Fruit fly (Drosophila melanogaster): Measurements from ENCODE around the gene moody.

moody gene

DNA sequence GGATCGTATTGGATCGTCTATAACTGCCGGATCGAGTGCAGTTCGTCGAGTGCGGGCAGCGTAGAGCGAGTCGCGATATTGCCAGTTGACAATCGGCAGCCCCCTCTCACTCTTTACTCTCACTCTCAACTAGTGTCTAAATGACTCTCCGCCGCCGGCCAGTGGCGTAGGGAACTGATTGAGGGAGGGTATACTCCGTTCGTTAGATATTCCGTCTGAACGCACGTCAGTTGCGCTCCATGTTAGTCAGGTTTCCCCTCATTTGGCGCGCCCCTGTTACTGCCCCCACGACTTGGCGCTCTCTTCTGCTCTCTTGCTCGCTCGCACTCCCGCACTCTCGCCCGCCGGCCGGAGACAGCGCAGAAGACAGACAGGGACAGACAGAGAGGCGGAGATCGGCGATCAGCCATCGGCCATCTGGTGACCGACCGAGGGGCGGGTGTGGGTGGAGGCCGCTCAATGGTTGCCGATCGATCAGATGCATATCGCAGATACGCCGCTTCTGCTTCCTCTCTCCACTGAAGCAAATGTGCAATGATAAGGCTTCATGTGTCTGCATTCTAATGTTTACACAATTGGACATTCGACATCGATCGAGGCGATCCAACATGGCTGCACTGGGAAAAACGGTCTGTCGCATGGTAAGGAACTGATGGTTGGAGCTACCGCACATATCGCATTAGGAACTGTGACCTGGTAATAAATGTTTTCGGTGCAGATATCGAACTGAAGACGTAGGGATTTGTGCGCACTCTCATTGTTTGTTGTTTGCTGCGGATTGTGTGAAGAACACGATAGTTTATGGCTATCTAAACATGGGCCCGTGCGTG lies at the start of gene moody:
Gene moody (minus strand): TSS at position 51 of the 830 bp plus-strand sequence.
- peak; percentile 93 for TF ChIP-seq toe (GFP tag; optimal IDR thresholded peaks at IDR 0.05)
- TF ChIP-seq Clk (GFP tag; optimal IDR thresholded peaks at IDR 0.05): peak; percentile 94
- TF ChIP-seq CG7045 (GFP tag; optimal IDR thresholded peaks at IDR 0.05): peak; percentile 93
- TF ChIP-seq Crg-1 (GFP tag; optimal IDR thresholded peaks at IDR 0.05): peak; percentile 98
- peak; percentile 97 for TF ChIP-seq pad (GFP tag; optimal IDR thresholded peaks at IDR 0.05)
- TF ChIP-seq ovo (GFP tag; optimal IDR thresholded peaks at IDR 0.05): peak; percentile 94
- TF ChIP-seq CG12768 (GFP tag; optimal IDR thresholded peaks at IDR 0.05): peak; percentile 97
- peak; percentile 95 for TF ChIP-seq CG33017 (tag; optimal IDR thresholded peaks at IDR 0.05)
- peak; percentile 93 for TF ChIP-seq CG14711 (tag; optimal IDR thresholded peaks at IDR 0.05)
- peak; percentile 97 for TF ChIP-seq CG11617 (GFP tag; optimal IDR thresholded peaks at IDR 0.05)
- TF ChIP-seq bab1 (GFP tag; optimal IDR thresholded peaks at IDR 0.05): peak; percentile 99
- peak; percentile 92 for TF ChIP-seq tj (GFP tag; optimal IDR thresholded peaks at IDR 0.05)
- peak; percentile 96 for TF ChIP-seq Mnt (GFP tag; optimal IDR thresholded peaks at IDR 0.05)
- peak; percentile 99 for TF ChIP-seq Hr96 (GFP tag; optimal IDR thresholded peaks at IDR 0.05)
- TF ChIP-seq CG1620 (GFP tag; optimal IDR thresholded peaks at IDR 0.05): peak; percentile 99
- no peak for TF ChIP-seq cnc (optimal IDR thresholded peaks at IDR 0.05)
- TF ChIP-seq kay (GFP tag; ENCODE audit: borderline replicate concordance): no peak
- TF ChIP-seq CG5204 (GFP tag; optimal IDR thresholded peaks at IDR 0.05): peak; percentile 96
- peak; percentile 92 for TF ChIP-seq cic (GFP tag; optimal IDR thresholded peaks at IDR 0.05)
- peak; percentile 98 for TF ChIP-seq CG7101 (tag; optimal IDR thresholded peaks at IDR 0.05)

- TF ChIP-seq kay (GFP tag; ENCODE audit: borderline replicate concordance): no peak
- no peak for TF ChIP-seq CG7045 (GFP tag; optimal IDR thresholded peaks at IDR 0.05)
- no peak for TF ChIP-seq CG5204 (GFP tag; optimal IDR thresholded peaks at IDR 0.05)
- TF ChIP-seq ovo (GFP tag; optimal IDR thresholded peaks at IDR 0.05): no peak
- peak; percentile 8 for TF ChIP-seq CG33017 (tag; optimal IDR thresholded peaks at IDR 0.05)
- TF ChIP-seq cic (GFP tag; optimal IDR thresholded peaks at IDR 0.05): no peak
- TF ChIP-seq CG1620 (GFP tag; optimal IDR thresholded peaks at IDR 0.05): no peak
- no peak for TF ChIP-seq Clk (GFP tag; optimal IDR thresholded peaks at IDR 0.05)
- peak; percentile 40 for TF ChIP-seq CG14711 (tag; optimal IDR thresholded peaks at IDR 0.05)
- TF ChIP-seq pad (GFP tag; optimal IDR thresholded peaks at IDR 0.05): no peak
These were observed 48.3 kb upstream of the moody start for dm6 chrX:2098267-2098666.

DNA sequence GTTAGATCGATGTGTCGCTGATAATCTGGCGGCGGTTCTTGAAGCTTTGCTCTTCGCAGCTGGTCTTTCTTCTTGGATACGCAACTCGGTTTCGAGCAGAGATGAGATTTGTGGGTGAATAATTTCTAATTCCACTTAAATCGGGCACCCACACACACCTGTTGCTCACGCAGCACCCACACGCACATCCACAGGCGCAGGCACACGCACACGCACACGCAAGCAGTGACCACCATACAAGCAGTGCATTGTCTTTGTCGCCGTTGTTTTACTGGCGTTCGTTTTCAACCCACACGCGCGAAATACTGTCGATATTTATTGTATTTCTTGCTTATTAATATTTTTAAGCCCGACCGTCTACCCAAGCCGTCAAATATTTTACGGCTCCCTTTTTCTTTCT lies 46.4 kb upstream of the moody start:
- TF ChIP-seq Crg-1 (GFP tag; optimal IDR thresholded peaks at IDR 0.05) (no peak), pad (GFP tag; optimal IDR thresholded peaks at IDR 0.05) (no peak), CG7045 (GFP tag; optimal IDR thresholded peaks at IDR 0.05) (no peak), CG1620 (GFP tag; optimal IDR thresholded peaks at IDR 0.05) (no peak), bab1 (GFP tag; optimal IDR thresholded peaks at IDR 0.05) (no peak), tj (GFP tag; optimal IDR thresholded peaks at IDR 0.05) (no peak), cnc (optimal IDR thresholded peaks at IDR 0.05) (no peak), kay (GFP tag; ENCODE audit: borderline replicate concordance) (no peak), CG33017 (tag; optimal IDR thresholded peaks at IDR 0.05) (no peak), toe (GFP tag; optimal IDR thresholded peaks at IDR 0.05) (no peak), CG12768 (GFP tag; optimal IDR thresholded peaks at IDR 0.05) (no peak), CG11617 (GFP tag; optimal IDR thresholded peaks at IDR 0.05) (no peak), Mnt (GFP tag; optimal IDR thresholded peaks at IDR 0.05) (no peak), CG5204 (GFP tag; optimal IDR thresholded peaks at IDR 0.05) (no peak), CG14711 (tag; optimal IDR thresholded peaks at IDR 0.05) (no peak), CG7101 (tag; optimal IDR thresholded peaks at IDR 0.05) (no peak), Hr96 (GFP tag; optimal IDR thresholded peaks at IDR 0.05) (no peak), Clk (GFP tag; optimal IDR thresholded peaks at IDR 0.05) (no peak), cic (GFP tag; optimal IDR thresholded peaks at IDR 0.05) (no peak)

- no peak for TF ChIP-seq CG7045 (GFP tag; optimal IDR thresholded peaks at IDR 0.05)
- peak; percentile 52 for TF ChIP-seq Crg-1 (GFP tag; optimal IDR thresholded peaks at IDR 0.05)
- no peak for TF ChIP-seq kay (GFP tag; ENCODE audit: borderline replicate concordance)
- peak; percentile 33 for TF ChIP-seq cic (GFP tag; optimal IDR thresholded peaks at IDR 0.05)
- TF ChIP-seq Hr96 (GFP tag; optimal IDR thresholded peaks at IDR 0.05): no peak
- no peak for TF ChIP-seq cnc (optimal IDR thresholded peaks at IDR 0.05)
- peak; percentile 71 for TF ChIP-seq CG11617 (GFP tag; optimal IDR thresholded peaks at IDR 0.05)
- TF ChIP-seq ovo (GFP tag; optimal IDR thresholded peaks at IDR 0.05): peak; percentile 70
- peak; percentile 55 for TF ChIP-seq CG1620 (GFP tag; optimal IDR thresholded peaks at IDR 0.05)
- TF ChIP-seq Mnt (GFP tag; optimal IDR thresholded peaks at IDR 0.05): peak; percentile 70
- peak; percentile 30 for TF ChIP-seq CG12768 (GFP tag; optimal IDR thresholded peaks at IDR 0.05)
- peak; percentile 70 for TF ChIP-seq CG7101 (tag; optimal IDR thresholded peaks at IDR 0.05)
- peak; percentile 67 for TF ChIP-seq bab1 (GFP tag; optimal IDR thresholded peaks at IDR 0.05)
- TF ChIP-seq Clk (GFP tag; optimal IDR thresholded peaks at IDR 0.05): no peak
- TF ChIP-seq CG33017 (tag; optimal IDR thresholded peaks at IDR 0.05): peak; percentile 18
- peak; percentile 51 for TF ChIP-seq pad (GFP tag; optimal IDR thresholded peaks at IDR 0.05)
- TF ChIP-seq CG5204 (GFP tag; optimal IDR thresholded peaks at IDR 0.05): peak; percentile 30
- TF ChIP-seq toe (GFP tag; optimal IDR thresholded peaks at IDR 0.05): no peak
- TF ChIP-seq tj (GFP tag; optimal IDR thresholded peaks at IDR 0.05): peak; percentile 65
- TF ChIP-seq CG14711 (tag; optimal IDR thresholded peaks at IDR 0.05): peak; percentile 17
These were observed 44.3 kb upstream of the moody start, which contains the start of gene csw for dm6 chrX:2094072-2094761. TSS of gene csw (plus strand) at chrX:2094234.

- TF ChIP-seq CG1620 (GFP tag; optimal IDR thresholded peaks at IDR 0.05) (no peak), tj (GFP tag; optimal IDR thresholded peaks at IDR 0.05) (no peak), CG12768 (GFP tag; optimal IDR thresholded peaks at IDR 0.05) (no peak), Clk (GFP tag; optimal IDR thresholded peaks at IDR 0.05) (no peak), CG14711 (tag; optimal IDR thresholded peaks at IDR 0.05) (no peak), cnc (optimal IDR thresholded peaks at IDR 0.05) (no peak), toe (GFP tag; optimal IDR thresholded peaks at IDR 0.05) (no peak), CG7045 (GFP tag; optimal IDR thresholded peaks at IDR 0.05) (no peak), kay (GFP tag; ENCODE audit: borderline replicate concordance) (no peak), Mnt (GFP tag; optimal IDR thresholded peaks at IDR 0.05) (no peak), Hr96 (GFP tag; optimal IDR thresholded peaks at IDR 0.05) (no peak), pad (GFP tag; optimal IDR thresholded peaks at IDR 0.05) (no peak), CG11617 (GFP tag; optimal IDR thresholded peaks at IDR 0.05) (no peak), ovo (GFP tag; optimal IDR thresholded peaks at IDR 0.05) (no peak), CG7101 (tag; optimal IDR thresholded peaks at IDR 0.05) (no peak), CG5204 (GFP tag; optimal IDR thresholded peaks at IDR 0.05) (no peak), Crg-1 (GFP tag; optimal IDR thresholded peaks at IDR 0.05) (no peak)
These were observed 39.9 kb upstream of the moody start for dm6 chrX:2089812-2090211.
